Worm (Caenorhabditis elegans): ENCODE data around the gene F44E5.2.

Gene F44E5.2

DNA sequence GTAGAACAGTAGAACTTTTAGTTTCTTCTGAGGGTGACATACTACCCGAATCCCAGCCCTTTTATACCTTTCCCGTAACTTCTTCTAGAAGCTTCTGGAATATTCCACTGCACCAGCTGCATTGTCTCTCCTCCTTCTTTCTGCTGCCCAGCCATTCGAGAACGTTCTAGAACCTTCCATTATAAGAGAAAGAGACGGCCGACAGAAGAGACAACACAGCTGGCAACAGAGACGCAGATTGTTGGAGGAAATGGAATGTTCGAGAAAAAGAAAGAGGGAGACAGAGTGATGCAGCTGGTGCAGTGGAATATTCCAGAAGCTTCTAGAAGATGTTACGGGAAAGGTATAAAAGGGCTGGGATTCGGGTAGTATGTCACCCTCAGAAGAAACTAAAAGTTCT lies 7.3 kb upstream of the F44E5.2 start, which contains the start of the genes F44E5.4 and F44E5.5:
F44E5.4 (minus strand) TSS at position 35 of the 400 bp plus-strand sequence.
F44E5.5 (plus strand) TSS at position 386 of the 400 bp plus-strand sequence.
- peak; percentile 98 for TF ChIP-seq lsy-12 (tag; optimal IDR thresholded peaks at IDR 0.05)
- peak; percentile 44 for TF ChIP-seq lin-15B (tag; optimal IDR thresholded peaks at IDR 0.05)
- peak; percentile 74 for TF ChIP-seq nhr-23 (tag; optimal IDR thresholded peaks at IDR 0.05)
- TF ChIP-seq elt-2 (tag; optimal IDR thresholded peaks at IDR 0.05), result peak; percentile 60
- peak; percentile 12 for TF ChIP-seq skn-1 (tag; optimal IDR thresholded peaks at IDR 0.05)
- TF ChIP-seq nfya-1 (tag; optimal IDR thresholded peaks at IDR 0.05; ENCODE audit: insufficient read depth), result peak; percentile 92
- peak; percentile 47 for TF ChIP-seq nhr-43 (tag; optimal IDR thresholded peaks at IDR 0.05; ENCODE audit: poor library complexity, severe bottlenecking)
- peak in 1 of 2 experiments; percentile 42 for TF ChIP-seq eor-1 (tag; optimal IDR thresholded peaks at IDR 0.05)
- TF ChIP-seq fos-1 (tag; optimal IDR thresholded peaks at IDR 0.05), result peak; percentile 34
- TF ChIP-seq lin-39 (tag; optimal IDR thresholded peaks at IDR 0.05), result peak; percentile 54
- TF ChIP-seq pha-4 (tag; optimal IDR thresholded peaks at IDR 0.05), result peak; percentile 38
- TF ChIP-seq mml-1 (tag; optimal IDR thresholded peaks at IDR 0.05), result peak; percentile 66
- peak; percentile 9 for TF ChIP-seq fkh-10 (GFP tag; optimal IDR thresholded peaks at IDR 0.05)
- peak; percentile 100 for TF ChIP-seq sea-2 (GFP tag; optimal IDR thresholded peaks at IDR 0.05)
- TF ChIP-seq elt-1 (tag; optimal IDR thresholded peaks at IDR 0.05), result peak; percentile 31
- TF ChIP-seq nhr-11 (tag; optimal IDR thresholded peaks at IDR 0.05), result peak; percentile 70
- peak; percentile 90 for TF ChIP-seq tbx-2 (tag; optimal IDR thresholded peaks at IDR 0.05)
- peak; percentile 69 for TF ChIP-seq ceh-28 (tag; optimal IDR thresholded peaks at IDR 0.05)
- peak; percentile 61 for TF ChIP-seq nhr-25 (tag; optimal IDR thresholded peaks at IDR 0.05)
- TF ChIP-seq jun-1 (tag; optimal IDR thresholded peaks at IDR 0.05), result peak; percentile 93

DNA sequence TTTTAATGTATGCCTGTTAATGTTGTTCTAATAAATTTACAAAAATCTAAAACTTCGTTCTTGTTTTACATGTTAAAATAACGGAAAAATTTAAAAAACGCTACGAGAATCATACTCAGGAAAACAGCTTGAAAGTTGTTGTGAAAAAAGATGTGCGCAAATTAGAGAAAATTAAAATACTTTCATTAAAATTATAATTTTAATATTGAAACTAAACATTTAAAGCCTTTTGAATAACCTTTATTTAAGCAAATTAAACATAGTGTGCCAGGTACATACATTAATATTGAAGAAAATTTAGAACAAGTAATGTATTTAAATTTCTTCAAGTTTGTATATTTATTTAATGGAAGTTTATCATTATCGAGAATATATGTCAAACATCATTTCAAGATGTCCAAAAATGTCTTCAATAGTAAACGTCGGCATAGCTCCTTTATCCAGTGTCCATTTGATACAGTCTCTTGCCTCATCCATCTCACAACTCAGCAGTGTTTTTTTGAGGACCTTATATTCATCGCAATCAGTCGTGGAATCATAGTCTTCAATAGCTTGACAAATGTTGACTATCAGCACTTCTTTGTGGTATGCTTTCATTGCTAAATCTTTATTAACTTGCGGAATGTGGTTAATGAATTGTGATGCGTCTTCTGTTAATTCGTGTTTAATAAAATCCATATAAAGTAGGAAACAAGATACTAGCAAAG lies 4.6 kb upstream of the F44E5.2 start:
- TF ChIP-seq ztf-11 (tag; optimal IDR thresholded peaks at IDR 0.05), result no peak
- peak; percentile 60 for TF ChIP-seq ztf-4 (tag; optimal IDR thresholded peaks at IDR 0.05)
- TF ChIP-seq tbx-2 (tag; optimal IDR thresholded peaks at IDR 0.05), result peak; percentile 70
- TF ChIP-seq hmg-11 (tag; optimal IDR thresholded peaks at IDR 0.05), result no peak
- TF ChIP-seq elt-1 (tag; optimal IDR thresholded peaks at IDR 0.05), result peak; percentile 13
- peak; percentile 81 for TF ChIP-seq pha-4 (tag; optimal IDR thresholded peaks at IDR 0.05)
- peak; percentile 48 for TF ChIP-seq nfya-1 (tag; optimal IDR thresholded peaks at IDR 0.05; ENCODE audit: insufficient read depth)
- no peak for TF ChIP-seq ZK546.5 (tag; optimal IDR thresholded peaks at IDR 0.05)
- TF ChIP-seq nhr-25 (tag; optimal IDR thresholded peaks at IDR 0.05), result peak; percentile 43
- no peak for TF ChIP-seq R02D3.7 (tag; optimal IDR thresholded peaks at IDR 0.05)
- TF ChIP-seq eor-1 (tag; optimal IDR thresholded peaks at IDR 0.05), result peak in 1 of 2 experiments; percentile 7
- TF ChIP-seq fos-1 (tag; optimal IDR thresholded peaks at IDR 0.05), result peak; percentile 78
- TF ChIP-seq elt-3 (tag; optimal IDR thresholded peaks at IDR 0.05), result peak in 1 of 3 experiments; percentile 81
- peak; percentile 37 for TF ChIP-seq elt-2 (tag; optimal IDR thresholded peaks at IDR 0.05)
- TF ChIP-seq ama-1 (optimal IDR thresholded peaks at IDR 0.05), result peak; percentile 93
- no peak for TF ChIP-seq zag-1 (tag; optimal IDR thresholded peaks at IDR 0.05)
- TF ChIP-seq nhr-237 (tag; optimal IDR thresholded peaks at IDR 0.05), result no peak
- no peak for TF ChIP-seq fkh-10 (GFP tag; optimal IDR thresholded peaks at IDR 0.05)

DNA sequence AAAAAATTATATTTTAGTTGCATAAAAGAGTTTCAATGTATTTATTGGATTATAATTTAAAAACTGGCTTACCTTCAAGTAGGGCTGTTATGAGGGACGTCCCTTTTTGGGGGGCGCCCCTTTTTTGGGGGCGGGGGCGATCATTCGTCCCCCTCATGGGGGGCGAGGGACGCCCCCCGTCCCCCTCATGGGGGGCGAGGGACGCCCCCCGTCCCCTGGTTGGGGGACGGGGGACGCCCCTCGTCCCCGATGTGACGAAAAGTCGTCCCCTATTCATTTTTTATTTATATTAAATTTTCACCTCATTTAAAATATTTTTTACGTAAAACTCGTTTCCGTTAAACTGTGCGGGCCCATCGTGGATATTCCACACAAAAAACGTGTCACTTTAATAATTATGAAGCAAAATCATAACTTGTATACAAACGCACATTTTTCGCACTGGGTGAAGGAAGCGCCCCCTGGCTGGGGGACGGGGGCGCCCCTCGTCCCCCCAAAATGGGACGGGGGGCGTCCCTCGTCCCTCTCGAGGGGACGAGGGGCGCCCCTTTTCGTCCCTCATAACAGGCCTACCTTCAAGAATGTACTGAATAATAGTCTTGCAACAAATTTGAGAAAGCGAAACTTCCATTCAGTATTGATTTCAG lies 943 bp upstream of the F44E5.2 start:
- TF ChIP-seq nhr-23 (tag; optimal IDR thresholded peaks at IDR 0.05), result no peak
- no peak for TF ChIP-seq ceh-16 (tag; optimal IDR thresholded peaks at IDR 0.05)
- TF ChIP-seq nhr-76 (tag; optimal IDR thresholded peaks at IDR 0.05), result no peak
- TF ChIP-seq pqm-1 (tag; optimal IDR thresholded peaks at IDR 0.05), result no peak
- TF ChIP-seq unc-39 (tag; optimal IDR thresholded peaks at IDR 0.05), result no peak
- no peak for TF ChIP-seq snpc-4 (tag; optimal IDR thresholded peaks at IDR 0.05)
- no peak for TF ChIP-seq daf-12 (tag; optimal IDR thresholded peaks at IDR 0.05)
- TF ChIP-seq egl-27 (tag; optimal IDR thresholded peaks at IDR 0.05), result no peak

All from whole organism, L3 larva.